Fruit fly (Drosophila melanogaster) whole organism, embryonic: ENCODE results near the gene CG31735.

Source experiments
- Abd-B ChIP-seq: fragments of 200-800 bp; sonication (Bioruptor generic); optimal IDR thresholded peaks from 2 replicates; lab custom pipeline; 2018; ENCODE audit warnings: missing biosample characterization, mild to moderate bottlenecking, missing genetic modification characterization, moderate library complexity
- Aef1 ChIP-seq: fragments of 200-800 bp; sonication (Bioruptor generic); IDR thresholded peaks from 3 replicates; pipeline ENCODE4 v1.3.6; 2022; ENCODE audit warnings: missing biosample characterization, missing genetic modification characterization
- Bgb ChIP-seq: fragments of 200-800 bp; sonication (Bioruptor generic); IDR thresholded peaks from 2 replicates; pipeline ENCODE4 v1.3.6; 2022; ENCODE audit warnings: missing biosample characterization, missing genetic modification characterization; ENCODE audit not compliant: partially characterized antibody
- Bteb2 ChIP-seq: fragments of 200-800 bp; sonication (Bioruptor generic); optimal IDR thresholded peaks from 2 replicates; lab custom pipeline; 2016; ENCODE audit warnings: missing biosample characterization, missing genetic modification characterization
- CG10147 ChIP-seq: fragments of 200-800 bp; sonication (Bioruptor generic); optimal IDR thresholded peaks from 2 replicates; lab custom pipeline; 2019; ENCODE audit warnings: missing biosample characterization, mild to moderate bottlenecking, missing genetic modification characterization, moderate library complexity
- CG10267 ChIP-seq: fragments of 200-800 bp; sonication (Bioruptor generic); optimal IDR thresholded peaks from 2 replicates; lab custom pipeline; 2018; ENCODE audit warnings: missing biosample characterization, mild to moderate bottlenecking, missing genetic modification characterization, moderate library complexity
- CG12104 ChIP-seq: fragments of 200-800 bp; sonication (Bioruptor generic); optimal IDR thresholded peaks from 3 replicates; lab custom pipeline; 2016; ENCODE audit warnings: missing biosample characterization, missing genetic modification characterization
- CG12236 ChIP-seq: fragments of 200-800 bp; sonication (Bioruptor generic); optimal IDR thresholded peaks from 2 replicates; lab custom pipeline; 2016; ENCODE audit warnings: missing biosample characterization, missing genetic modification characterization
- CG12769 ChIP-seq: fragments of 200-800 bp; sonication (Bioruptor generic); optimal IDR thresholded peaks from 2 replicates; lab custom pipeline; 2019; ENCODE audit warnings: missing biosample characterization, mild to moderate bottlenecking, missing genetic modification characterization, moderate library complexity
- CG13287 ChIP-seq: fragments of 200-800 bp; sonication (Bioruptor generic); IDR thresholded peaks from 2 replicates; pipeline ENCODE4 v1.3.6; 2022; ENCODE audit warnings: missing biosample characterization, missing genetic modification characterization; ENCODE audit not compliant: partially characterized antibody
- CG13624 ChIP-seq: fragments of 200-800 bp; sonication (Bioruptor generic); optimal IDR thresholded peaks from 2 replicates; lab custom pipeline; 2016; ENCODE audit warnings: missing biosample characterization, missing genetic modification characterization
- CG16779 ChIP-seq: fragments of 200-800 bp; sonication (Bioruptor generic); IDR thresholded peaks from 2 replicates; pipeline ENCODE4 v1.3.6; 2022; ENCODE audit warnings: missing biosample characterization, missing genetic modification characterization
- CG17359 ChIP-seq: fragments of 200-800 bp; sonication (Bioruptor generic); optimal IDR thresholded peaks from 3 replicates; lab custom pipeline; 2018; ENCODE audit warnings: missing biosample characterization, mild to moderate bottlenecking, missing genetic modification characterization, moderate library complexity
- CG17802 ChIP-seq: fragments of 200-800 bp; sonication (Bioruptor generic); optimal IDR thresholded peaks from 2 replicates; lab custom pipeline; 2018; ENCODE audit warnings: missing biosample characterization, mild to moderate bottlenecking, missing genetic modification characterization, moderate library complexity
- CG17829 ChIP-seq: fragments of 200-800 bp; optimal IDR thresholded peaks from 2 replicates; lab custom pipeline; 2019; ENCODE audit warnings: missing biosample characterization, mild to moderate bottlenecking, missing genetic modification characterization, moderate library complexity
- CG18599 ChIP-seq: fragments of 200-800 bp; sonication (Bioruptor generic); optimal IDR thresholded peaks from 3 replicates; lab custom pipeline; 2017; ENCODE audit warnings: missing biosample characterization, missing genetic modification characterization, mild to moderate bottlenecking, moderate library complexity, missing genetic modification reagents
- CG2116 ChIP-seq: fragments of 200-800 bp; sonication (Bioruptor generic); optimal IDR thresholded peaks from 3 replicates; lab custom pipeline; 2018; ENCODE audit warnings: missing biosample characterization, mild to moderate bottlenecking, missing genetic modification characterization
- CG31365 ChIP-seq: fragments of 200-800 bp; sonication (Bioruptor generic); optimal IDR thresholded peaks from 2 replicates; lab custom pipeline; 2018; ENCODE audit warnings: missing biosample characterization, mild to moderate bottlenecking, missing genetic modification characterization
- CG33557 ChIP-seq: fragments of 200-800 bp; sonication (Bioruptor generic); optimal IDR thresholded peaks from 2 replicates; lab custom pipeline; 2019; ENCODE audit warnings: missing biosample characterization, mild to moderate bottlenecking, missing genetic modification characterization, moderate library complexity
- CG42726 ChIP-seq: fragments of 200-800 bp; sonication (Bioruptor generic); IDR thresholded peaks from 2 replicates; pipeline ENCODE4 v1.3.6; 2022; ENCODE audit warnings: missing biosample characterization, missing genetic modification characterization; ENCODE audit not compliant: partially characterized antibody
- CG4707 ChIP-seq: fragments of 200-800 bp; sonication (Bioruptor generic); optimal IDR thresholded peaks from 2 replicates; lab custom pipeline; 2018; ENCODE audit warnings: missing biosample characterization, mild to moderate bottlenecking, missing genetic modification characterization, moderate library complexity
- CG5953 ChIP-seq: fragments of 200-800 bp; sonication (Bioruptor generic); IDR thresholded peaks from 2 replicates; pipeline ENCODE4 v1.3.6; 2022; ENCODE audit warnings: missing biosample characterization, missing genetic modification characterization
- CG6813 ChIP-seq: fragments of 200-800 bp; sonication (Bioruptor generic); optimal IDR thresholded peaks from 2 replicates; lab custom pipeline; 2017; ENCODE audit warnings: missing biosample characterization, missing genetic modification characterization, mild to moderate bottlenecking, moderate library complexity, missing genetic modification reagents
- CG7271 ChIP-seq: fragments of 200-800 bp; sonication (Bioruptor generic); optimal IDR thresholded peaks from 2 replicates; lab custom pipeline; 2018; ENCODE audit warnings: missing biosample characterization, mild to moderate bottlenecking, missing genetic modification characterization, moderate library complexity
- CG8281 ChIP-seq: fragments of 200-800 bp; sonication (Bioruptor generic); optimal IDR thresholded peaks from 2 replicates; lab custom pipeline; 2018; ENCODE audit warnings: missing biosample characterization, mild to moderate bottlenecking, missing genetic modification characterization, moderate library complexity
- CG8478 ChIP-seq: fragments of >200 bp; optimal IDR thresholded peaks from 2 replicates; lab custom pipeline; 2018
- CG9609 ChIP-seq: fragments of 200-800 bp; sonication (Bioruptor generic); optimal IDR thresholded peaks from 3 replicates; lab custom pipeline; 2016; ENCODE audit warnings: missing biosample characterization, missing genetic modification characterization
- CG9932 ChIP-seq: fragments of 200-800 bp; sonication (Bioruptor generic); IDR thresholded peaks from 2 replicates; pipeline ENCODE4 v1.3.6; 2022; ENCODE audit warnings: missing biosample characterization, missing genetic modification characterization
- Chrac-16 ChIP-seq: fragments of 200-800 bp; sonication (Bioruptor generic); optimal IDR thresholded peaks from 3 replicates; lab custom pipeline; 2016; ENCODE audit warnings: missing biosample characterization, missing genetic modification characterization
- ERR ChIP-seq: fragments of 200-800 bp; sonication (Bioruptor generic); optimal IDR thresholded peaks from 2 replicates; lab custom pipeline; 2016; ENCODE audit warnings: missing biosample characterization, missing genetic modification characterization
- Fer2 ChIP-seq: fragments of 200-800 bp; sonication (Bioruptor generic); optimal IDR thresholded peaks from 2 replicates; lab custom pipeline; 2018; ENCODE audit warnings: missing biosample characterization, mild to moderate bottlenecking, missing genetic modification characterization, moderate library complexity
- GATAe ChIP-seq: fragments of 200-800 bp; sonication (Bioruptor generic); conservative IDR thresholded peaks from 2 replicates; pipeline ENCODE4 v1.3.6; 2022; ENCODE audit warnings: missing biosample characterization, missing genetic modification characterization
- HLH4C ChIP-seq: fragments of 200-800 bp; sonication (Bioruptor generic); IDR thresholded peaks from 3 replicates; pipeline ENCODE4 v1.3.6; 2022; ENCODE audit warnings: missing biosample characterization, missing genetic modification characterization; ENCODE audit not compliant: partially characterized antibody
- HmgZ ChIP-seq: fragments of 200-800 bp; sonication (Bioruptor generic); optimal IDR thresholded peaks from 2 replicates; lab custom pipeline; 2018; ENCODE audit warnings: missing biosample characterization, mild to moderate bottlenecking, missing genetic modification characterization
- Hr51 ChIP-seq, 2 experiments: fragments of 200-800 bp; sonication (Bioruptor generic); optimal IDR thresholded peaks; 2 replicates in 1 of 2; 3 replicates in 1 of 2; lab custom pipeline; 2016 to 2018; ENCODE audit warnings: missing biosample characterization in 2 of 2, missing genetic modification characterization in 2 of 2, mild to moderate bottlenecking in 1 of 2, moderate library complexity in 1 of 2
- Scr ChIP-seq: fragments of 200-800 bp; sonication (Bioruptor generic); IDR thresholded peaks from 2 replicates; pipeline ENCODE4 v1.3.6; 2022; ENCODE audit warnings: missing biosample characterization, missing genetic modification characterization; ENCODE audit not compliant: partially characterized antibody
- Spps ChIP-seq: fragments of 200-800 bp; sonication (Bioruptor generic); optimal IDR thresholded peaks from 2 replicates; lab custom pipeline; 2018; ENCODE audit warnings: missing biosample characterization, mild to moderate bottlenecking, missing genetic modification characterization
- az2 ChIP-seq: fragments of 200-800 bp; sonication (Bioruptor generic); optimal IDR thresholded peaks from 3 replicates; lab custom pipeline; 2016; ENCODE audit warnings: missing biosample characterization, missing genetic modification characterization
- corto ChIP-seq: fragments of 200-800 bp; sonication (Bioruptor generic); optimal IDR thresholded peaks from 2 replicates; lab custom pipeline; 2016; ENCODE audit warnings: missing biosample characterization, mild to moderate bottlenecking, missing genetic modification characterization, moderate library complexity
- cwo ChIP-seq: fragments of 200-800 bp; sonication (Bioruptor generic); optimal IDR thresholded peaks from 3 replicates; lab custom pipeline; 2017; ENCODE audit warnings: missing biosample characterization, missing genetic modification characterization, mild to moderate bottlenecking, moderate library complexity, missing genetic modification reagents
- eve ChIP-seq, 2 experiments: fragments of >200 bp; optimal IDR thresholded peaks; 2 replicates each; lab custom pipeline; 2017; ENCODE audit warnings: missing biosample characterization in 2 of 2, missing genetic modification characterization in 2 of 2
- eyg ChIP-seq: fragments of 200-800 bp; sonication (Bioruptor generic); optimal IDR thresholded peaks from 3 replicates; lab custom pipeline; 2016; ENCODE audit warnings: missing biosample characterization, missing genetic modification characterization
- hth ChIP-seq: fragments of >200 bp; optimal IDR thresholded peaks from 2 replicates; lab custom pipeline; 2017; ENCODE audit warnings: inconsistent platforms
- lmd ChIP-seq: fragments of 200-800 bp; sonication (Bioruptor generic); IDR thresholded peaks from 2 replicates; pipeline ENCODE4 v1.3.6; 2022; ENCODE audit warnings: missing biosample characterization, missing genetic modification characterization
- mam ChIP-seq: fragments of 200-800 bp; sonication (Bioruptor generic); optimal IDR thresholded peaks from 3 replicates; lab custom pipeline; 2016; ENCODE audit warnings: missing biosample characterization, missing genetic modification characterization
- nerfin-2 ChIP-seq: fragments of 200-800 bp; sonication (Bioruptor generic); IDR thresholded peaks from 2 replicates; pipeline ENCODE4 v1.3.6; 2022; ENCODE audit warnings: missing biosample characterization, missing genetic modification characterization; ENCODE audit not compliant: partially characterized antibody
- org-1 ChIP-seq: fragments of 200-800 bp; sonication (Bioruptor generic); optimal IDR thresholded peaks from 2 replicates; lab custom pipeline; 2017; ENCODE audit warnings: missing biosample characterization, missing genetic modification characterization
- ranshi ChIP-seq: fragments of 200-800 bp; sonication (Bioruptor generic); IDR thresholded peaks from 2 replicates; pipeline ENCODE4 v1.3.6; 2022; ENCODE audit warnings: missing biosample characterization, missing genetic modification characterization
- slp2 ChIP-seq: fragments of 200-800 bp; sonication (Bioruptor generic); optimal IDR thresholded peaks from 2 replicates; lab custom pipeline; 2016; ENCODE audit warnings: missing biosample characterization, missing genetic modification characterization
- trh ChIP-seq: fragments of 200-800 bp; sonication (Bioruptor generic); optimal IDR thresholded peaks from 2 replicates; lab custom pipeline; 2016; ENCODE audit warnings: missing biosample characterization, missing genetic modification characterization
- yki ChIP-seq: fragments of >200 bp; optimal IDR thresholded peaks from 3 replicates; lab custom pipeline; 2018
- zfh1 ChIP-seq: fragments of 200-800 bp; sonication (Bioruptor generic); IDR thresholded peaks from 3 replicates; pipeline ENCODE4 v1.3.6; 2022; ENCODE audit warnings: missing biosample characterization, missing genetic modification characterization

CG31735 gene

dm6 chr2L:15913674-15914037 is 18.4 kb downstream of the CG31735 start (continued):
- TF ChIP-seq Hr51 (GFP tag; optimal IDR thresholded peaks at IDR 0.05; lab: Kevin White, UChicago), result no peak
- peak; percentile 11; the same call in 1 of the 3 replicates for TF ChIP-seq Aef1 (GFP tag; lab: Robert Waterston, UW)
- TF ChIP-seq nerfin-2 (GFP tag; lab: Robert Waterston, UW), result no peak
- no peak for TF ChIP-seq corto (GFP tag; lab: Kevin White, UChicago)
- TF ChIP-seq CG31365, result no peak
- TF ChIP-seq cwo (GFP tag; lab: Kevin White, UChicago), result peak; percentile 69
- no peak for TF ChIP-seq HmgZ
- TF ChIP-seq GATAe, result no peak
- TF ChIP-seq Fer2 (tag; lab: Kevin White, UChicago), result no peak
- no peak for TF ChIP-seq hth
- no peak for TF ChIP-seq CG13624 (GFP tag; lab: Kevin White, UChicago)
- TF ChIP-seq CG17359 (tag; lab: Kevin White, UChicago), result no peak
- TF ChIP-seq CG7271, result no peak
- no peak for TF ChIP-seq Chrac-16
- no peak for TF ChIP-seq ERR (GFP tag; lab: Kevin White, UChicago)
- TF ChIP-seq CG33557 (GFP tag; lab: Kevin White, UChicago), result no peak
- no peak for TF ChIP-seq org-1
- TF ChIP-seq CG5953 (GFP tag; lab: Robert Waterston, UW), result no peak
- TF ChIP-seq Bteb2 (GFP tag; lab: Kevin White, UChicago), result no peak
- TF ChIP-seq CG13287 (GFP tag; lab: Robert Waterston, UW), result no peak
- no peak for TF ChIP-seq Abd-B (GFP tag; lab: Kevin White, UChicago)
- TF ChIP-seq trh (GFP tag; lab: Kevin White, UChicago), result no peak
- TF ChIP-seq CG10147 (GFP tag; lab: Kevin White, UChicago), result no peak
- TF ChIP-seq az2 (GFP tag; lab: Kevin White, UChicago), result no peak
- TF ChIP-seq yki (lab: Kevin White, UChicago), result no peak
- TF ChIP-seq Bgb (GFP tag; lab: Robert Waterston, UW), result no peak; the same call in 1 of the 2 replicates
- TF ChIP-seq HLH4C (GFP tag; lab: Robert Waterston, UW), result no peak
- TF ChIP-seq eve (GFP tag; optimal IDR thresholded peaks at IDR 0.05; lab: Kevin White, UChicago), result no peak
- TF ChIP-seq CG17829, result no peak
- no peak for TF ChIP-seq zfh1 (GFP tag; lab: Robert Waterston, UW)
- TF ChIP-seq ranshi (GFP tag; lab: Robert Waterston, UW), result no peak
- no peak for TF ChIP-seq CG9609
- TF ChIP-seq CG42726 (GFP tag; lab: Robert Waterston, UW), result no peak
- TF ChIP-seq CG9932 (GFP tag; lab: Robert Waterston, UW), result no peak
- TF ChIP-seq CG12769, result no peak
- TF ChIP-seq lmd (GFP tag; lab: Robert Waterston, UW), result no peak
- no peak for TF ChIP-seq CG8281 (tag; lab: Kevin White, UChicago)
- TF ChIP-seq CG17802 (tag; lab: Kevin White, UChicago), result no peak
- no peak for TF ChIP-seq slp2 (GFP tag; lab: Kevin White, UChicago)
- TF ChIP-seq mam, result no peak
- no peak for TF ChIP-seq CG16779
- TF ChIP-seq CG12236 (GFP tag; lab: Kevin White, UChicago), result no peak
- no peak for TF ChIP-seq CG6813 (GFP tag; lab: Kevin White, UChicago)
- TF ChIP-seq CG12104 (GFP tag; lab: Kevin White, UChicago), result no peak
- no peak for TF ChIP-seq Scr (GFP tag; lab: Robert Waterston, UW)
- no peak for TF ChIP-seq CG2116 (GFP tag; lab: Kevin White, UChicago)
- no peak for TF ChIP-seq CG18599 (GFP tag; lab: Kevin White, UChicago)
- TF ChIP-seq CG10267 (tag; lab: Kevin White, UChicago), result no peak
- no peak for TF ChIP-seq eyg (GFP tag; lab: Kevin White, UChicago)
- no peak for TF ChIP-seq CG8478
- no peak for TF ChIP-seq Spps (tag; lab: Kevin White, UChicago)
- TF ChIP-seq CG4707 (GFP tag; lab: Kevin White, UChicago), result no peak
